Worm (Caenorhabditis elegans) whole organism, L1 larva: ENCODE results near the gene mrps-16.

Experiments used
- ces-1 ChIP-seq: fragments of 150-350 bp; optimal IDR thresholded peaks from 2 replicates; lab custom pipeline; 2014; ENCODE audit warnings: missing biosample characterization, missing genetic modification reagents, missing genetic modification characterization
- dpl-1 ChIP-seq, 3 experiments: fragments of 150-350 bp in 2 of 3; sonication (generic microtip) in 1 of 3; optimal IDR thresholded peaks; 2 replicates each; lab custom pipeline; 2014 to 2017; ENCODE audit warnings: missing biosample characterization in 3 of 3, missing genetic modification characterization in 3 of 3, missing genetic modification reagents in 3 of 3
- dsc-1 ChIP-seq: sonication (generic microtip); optimal IDR thresholded peaks from 2 replicates; lab custom pipeline; 2016; ENCODE audit warnings: mild to moderate bottlenecking, missing genetic modification characterization, missing compliant biosample characterization
- elt-3 ChIP-seq, 6 experiments: fragments of 150-350 bp in 1 of 6; sonication (generic microtip); optimal IDR thresholded peaks; 2 replicates each; lab custom pipeline; 2017 to 2018; ENCODE audit warnings: missing biosample characterization in 6 of 6, missing genetic modification characterization in 6 of 6, inconsistent platforms in 1 of 6
- hlh-17 ChIP-seq: fragments of 200-800 bp; sonication (Bioruptor generic); optimal IDR thresholded peaks from 2 replicates; lab custom pipeline; 2018; ENCODE audit warnings: missing genetic modification characterization, mild to moderate bottlenecking, missing compliant biosample characterization, moderate library complexity, borderline replicate concordance
- lin-35 ChIP-seq, 2 experiments: fragments of 150-350 bp; optimal IDR thresholded peaks; 2 replicates each; lab custom pipeline; 2014; ENCODE audit warnings: missing biosample characterization in 2 of 2, missing genetic modification characterization in 2 of 2, missing genetic modification reagents in 2 of 2
- mdl-1 ChIP-seq, 2 experiments: fragments of 150-350 bp; optimal IDR thresholded peaks; 2 replicates each; lab custom pipeline; 2014 to 2017; ENCODE audit warnings: missing biosample characterization in 2 of 2, missing genetic modification characterization in 2 of 2, inconsistent platforms in 1 of 2
- nhr-90 ChIP-seq: sonication (generic microtip); optimal IDR thresholded peaks from 2 replicates; lab custom pipeline; 2016; ENCODE audit warnings: mild to moderate bottlenecking, missing genetic modification characterization, missing compliant biosample characterization; ENCODE audit not compliant: poor library complexity
- pqm-1 ChIP-seq: sonication (generic microtip); optimal IDR thresholded peaks from 3 replicates; lab custom pipeline; 2017; ENCODE audit warnings: missing biosample characterization, missing genetic modification characterization
- skn-1 ChIP-seq: fragments of 150-350 bp; optimal IDR thresholded peaks from 2 replicates; lab custom pipeline; 2014; ENCODE audit warnings: missing biosample characterization, missing genetic modification characterization

- no peak for TF ChIP-seq dsc-1 (tag; lab: Kevin White, UChicago)
- no peak for TF ChIP-seq hlh-17 (GFP tag; lab: Kevin White, UChicago)
- TF ChIP-seq mdl-1 (tag; optimal IDR thresholded peaks at IDR 0.05; lab: Kevin White, UChicago): no peak
- TF ChIP-seq dpl-1 (GFP tag; optimal IDR thresholded peaks at IDR 0.05; lab: Kevin White, UChicago): no peak
- no peak for TF ChIP-seq pqm-1 (tag; lab: Kevin White, UChicago)
- no peak for TF ChIP-seq skn-1 (tag; lab: Kevin White, UChicago)
- TF ChIP-seq lin-35 (GFP tag; optimal IDR thresholded peaks at IDR 0.05; lab: Kevin White, UChicago): no peak
- TF ChIP-seq elt-3 (tag; optimal IDR thresholded peaks at IDR 0.05; lab: Kevin White, UChicago): peak in 1 of 6 experiments; percentile 12
- no peak for TF ChIP-seq nhr-90
- TF ChIP-seq ces-1 (GFP tag; lab: Kevin White, UChicago): no peak
Observed at ce11 chrII:5449620-5450019, 24.6 kb upstream of the mrps-16 start.
